Fruit fly (Drosophila melanogaster) whole organism, pupa: ENCODE data around the gene RasGAP1.
A peak's percentile ranks its signal among the peaks of the same experiment; 100 is the strongest.

Source experiments
- CG10348 ChIP-seq: fragments of 200-800 bp; sonication (Bioruptor generic); IDR thresholded peaks from 2 replicates; pipeline ENCODE4 v1.3.6; 2022; ENCODE audit warnings: missing biosample characterization, missing genetic modification characterization
- CG12605 ChIP-seq: fragments of 200-800 bp; sonication (Bioruptor generic); IDR thresholded peaks from 2 replicates; pipeline ENCODE4 v1.3.6; 2022; ENCODE audit warnings: missing biosample characterization, missing genetic modification characterization
- CG13204 ChIP-seq: fragments of 200-800 bp; sonication (Bioruptor generic); optimal IDR thresholded peaks from 2 replicates; lab custom pipeline; 2018; ENCODE audit warnings: missing biosample characterization, mild to moderate bottlenecking, missing genetic modification characterization, moderate library complexity
- CG14655 ChIP-seq: fragments of 200-800 bp; sonication (Bioruptor generic); optimal IDR thresholded peaks from 3 replicates; lab custom pipeline; 2017; ENCODE audit warnings: mild to moderate bottlenecking, missing biosample characterization, missing genetic modification reagents, missing genetic modification characterization
- CG15710 ChIP-seq: fragments of 200-800 bp; sonication (Bioruptor generic); optimal IDR thresholded peaks from 2 replicates; lab custom pipeline; 2018; ENCODE audit warnings: missing biosample characterization, mild to moderate bottlenecking, missing genetic modification characterization, moderate library complexity
- CG17806 ChIP-seq: fragments of 200-800 bp; sonication (Bioruptor generic); optimal IDR thresholded peaks from 2 replicates; lab custom pipeline; 2018; ENCODE audit warnings: missing biosample characterization, mild to moderate bottlenecking, missing genetic modification characterization, moderate library complexity
- CG32121 ChIP-seq: fragments of 200-800 bp; sonication (Bioruptor generic); IDR thresholded peaks from 2 replicates; pipeline ENCODE4 v1.3.6; 2022; ENCODE audit warnings: missing biosample characterization, missing genetic modification characterization
- CG34367 ChIP-seq: fragments of 200-800 bp; sonication (Bioruptor generic); optimal IDR thresholded peaks from 2 replicates; lab custom pipeline; 2018; ENCODE audit warnings: missing biosample characterization, mild to moderate bottlenecking, missing genetic modification characterization
- CG4496 ChIP-seq: fragments of 200-800 bp; sonication (Bioruptor generic); IDR thresholded peaks from 3 replicates; pipeline ENCODE4 v1.3.6; 2022; ENCODE audit warnings: missing biosample characterization, missing genetic modification characterization
- CG8159 ChIP-seq: fragments of 200-800 bp; sonication (Bioruptor generic); optimal IDR thresholded peaks from 3 replicates; lab custom pipeline; 2018; ENCODE audit warnings: missing biosample characterization, mild to moderate bottlenecking, missing genetic modification characterization, moderate library complexity
- CG8301 ChIP-seq: fragments of 200-800 bp; sonication (Bioruptor generic); optimal IDR thresholded peaks from 2 replicates; lab custom pipeline; 2018; ENCODE audit warnings: missing biosample characterization, mild to moderate bottlenecking, missing genetic modification characterization
- CG9948 ChIP-seq: fragments of 200-800 bp; sonication (Bioruptor generic); optimal IDR thresholded peaks from 2 replicates; lab custom pipeline; 2018; ENCODE audit warnings: missing biosample characterization, mild to moderate bottlenecking, missing genetic modification characterization, moderate library complexity
- D1 ChIP-seq: fragments of 200-800 bp; sonication (Bioruptor generic); optimal IDR thresholded peaks from 2 replicates; lab custom pipeline; 2018; ENCODE audit warnings: missing biosample characterization, mild to moderate bottlenecking, missing genetic modification characterization, moderate library complexity
- EcR ChIP-seq: fragments of 200-800 bp; sonication (Bioruptor generic); optimal IDR thresholded peaks from 3 replicates; lab custom pipeline; 2019; ENCODE audit warnings: missing biosample characterization, missing genetic modification characterization, mild to moderate bottlenecking, moderate library complexity, missing genetic modification reagents
- Ets98B ChIP-seq: fragments of 200-800 bp; sonication (Bioruptor generic); IDR thresholded peaks from 2 replicates; pipeline ENCODE4 v1.3.6; 2022; ENCODE audit warnings: missing biosample characterization, missing genetic modification characterization
- Pif1A ChIP-seq: fragments of 200-800 bp; sonication (Bioruptor generic); optimal IDR thresholded peaks from 3 replicates; lab custom pipeline; 2016; ENCODE audit warnings: missing biosample characterization, missing genetic modification characterization
- Pif1B ChIP-seq: fragments of 200-800 bp; sonication (Bioruptor generic); optimal IDR thresholded peaks from 3 replicates; lab custom pipeline; 2016; ENCODE audit warnings: missing biosample characterization, missing genetic modification characterization
- Snoo ChIP-seq: fragments of 200-800 bp; sonication (Bioruptor generic); optimal IDR thresholded peaks from 3 replicates; lab custom pipeline; 2017; ENCODE audit warnings: missing biosample characterization, mild to moderate bottlenecking, missing genetic modification characterization, inconsistent platforms
- fd96Ca ChIP-seq: fragments of 200-800 bp; sonication (Bioruptor generic); IDR thresholded peaks from 3 replicates; pipeline ENCODE4 v1.3.6; 2022; ENCODE audit warnings: missing biosample characterization, missing genetic modification characterization
- gl ChIP-seq: fragments of 200-800 bp; sonication (Bioruptor generic); optimal IDR thresholded peaks from 2 replicates; lab custom pipeline; 2018; ENCODE audit warnings: missing biosample characterization, mild to moderate bottlenecking, missing genetic modification characterization
- rn ChIP-seq: fragments of 200-800 bp; sonication (Bioruptor generic); IDR thresholded peaks from 2 replicates; pipeline ENCODE4 v1.3.6; 2022; ENCODE audit warnings: missing biosample characterization, missing genetic modification characterization

The RasGAP1 gene

DNA sequence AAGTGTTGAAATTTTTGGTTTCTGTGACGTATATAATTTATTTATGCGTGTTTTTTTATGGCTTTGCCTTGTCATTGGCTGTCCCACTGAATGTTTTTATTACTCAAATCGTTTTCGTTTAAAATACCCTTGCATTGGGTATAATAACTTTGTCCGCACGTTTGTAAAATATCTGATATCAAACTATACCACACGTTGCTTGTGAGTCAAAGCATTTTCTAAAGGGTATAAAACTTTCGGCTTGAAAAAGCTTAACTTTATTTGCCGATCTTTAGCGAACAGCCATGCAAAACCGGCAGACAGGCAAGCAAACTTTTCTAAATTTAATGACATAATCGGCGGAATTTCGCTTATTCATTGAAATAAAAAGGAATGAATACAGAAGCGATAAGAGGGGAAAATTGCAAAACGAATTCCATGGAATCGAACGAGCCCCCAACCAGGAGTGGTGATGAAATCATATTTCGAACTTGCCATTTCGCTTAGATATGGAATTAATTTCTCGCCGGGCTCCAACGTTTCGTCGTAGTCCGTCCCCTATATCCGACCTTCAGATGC is 7.6 kb downstream of the RasGAP1 start:
- TF ChIP-seq CG4496 (GFP tag; lab: Robert Waterston, UW): no peak
- TF ChIP-seq Pif1A (GFP tag; lab: Kevin White, UChicago): peak; percentile 1
- no peak for TF ChIP-seq CG15710
- no peak for TF ChIP-seq CG9948 (tag; lab: Kevin White, UChicago)
- no peak for TF ChIP-seq Ets98B (GFP tag; lab: Robert Waterston, UW)
- no peak for TF ChIP-seq gl (tag; lab: Kevin White, UChicago)
- TF ChIP-seq CG12605 (GFP tag; lab: Robert Waterston, UW): no peak
- TF ChIP-seq CG8301: no peak
- no peak for TF ChIP-seq EcR (GFP tag; lab: Kevin White, UChicago)
- no peak for TF ChIP-seq CG34367 (tag; lab: Kevin White, UChicago)
- TF ChIP-seq Pif1B (GFP tag; lab: Kevin White, UChicago): no peak
- TF ChIP-seq fd96Ca: 0 out of 3 replicates have a peak, but pooled peaks have one; percentile 25

DNA sequence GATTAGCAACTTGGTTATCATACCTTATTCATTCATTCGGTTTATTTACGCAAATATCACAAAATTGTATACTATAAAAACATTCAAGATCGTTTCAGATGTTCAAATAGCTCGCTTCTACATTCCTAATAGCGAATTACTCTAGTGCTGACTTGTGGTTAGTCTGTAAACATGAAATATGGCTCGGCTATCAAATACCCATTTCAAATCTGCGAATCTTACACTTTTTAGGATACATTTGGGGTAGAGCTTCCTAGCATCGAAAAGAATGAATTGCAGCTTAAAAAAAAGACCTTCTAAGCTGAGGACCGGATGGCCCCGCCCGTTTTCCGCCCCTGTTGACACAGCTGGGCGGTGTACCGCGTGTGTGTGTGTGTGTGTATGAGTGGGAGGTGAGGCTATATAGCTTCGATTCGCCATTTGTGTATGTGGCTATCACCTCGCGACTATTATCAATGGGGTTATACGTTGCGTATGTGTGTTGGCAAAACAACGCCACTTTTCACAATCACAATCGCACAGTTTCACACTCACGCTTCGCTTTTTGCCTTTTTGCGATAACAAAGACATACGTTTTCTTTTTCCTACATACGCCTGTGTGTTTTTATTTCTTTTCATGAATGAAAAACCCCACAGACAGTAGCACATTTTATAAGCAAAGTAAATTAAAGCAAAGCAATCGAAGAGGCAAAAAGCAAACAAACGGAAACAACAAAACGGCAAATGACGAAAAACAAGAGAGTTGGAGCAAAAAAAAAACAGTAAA is 8.3 kb downstream of the RasGAP1 start:
- TF ChIP-seq CG8159 (tag; lab: Kevin White, UChicago) (peak; percentile 26), CG8301 (peak; percentile 29), CG13204 (GFP tag; lab: Kevin White, UChicago) (peak; percentile 24), EcR (GFP tag; lab: Kevin White, UChicago) (peak; percentile 33), CG34367 (tag; lab: Kevin White, UChicago) (peak; percentile 28), rn (GFP tag; lab: Robert Waterston, UW) (no peak), gl (tag; lab: Kevin White, UChicago) (peak; percentile 44), CG4496 (GFP tag; lab: Robert Waterston, UW) (0 out of 3 replicates have a peak, but pooled peaks have one; percentile 25), fd96Ca (no peak)

DNA sequence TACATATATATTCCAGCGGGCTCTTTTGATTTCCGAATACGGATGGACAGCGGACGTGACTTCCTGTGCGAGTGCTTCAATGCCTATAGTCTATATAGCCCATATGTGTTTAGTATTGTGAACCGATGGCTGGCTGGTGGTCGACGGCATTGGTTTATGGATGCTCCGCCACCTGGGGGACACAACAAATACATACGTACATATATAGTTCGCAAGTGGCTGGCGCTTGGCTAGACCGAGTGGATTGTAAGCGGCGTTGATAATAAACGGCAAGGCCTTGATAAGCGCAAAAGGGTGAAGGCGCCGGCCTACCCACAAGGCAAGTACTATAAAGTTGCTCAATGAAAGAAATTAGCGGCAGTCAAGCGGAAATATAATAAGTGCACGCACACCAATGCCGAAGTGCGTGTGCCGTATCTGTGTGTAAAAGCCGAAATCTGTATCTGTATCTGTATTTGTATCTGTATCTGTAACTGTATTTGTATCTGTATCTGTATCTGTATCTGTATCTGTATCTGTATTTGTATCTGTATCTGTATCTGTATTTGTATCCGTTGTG is 9.0 kb downstream of the RasGAP1 start:
- TF ChIP-seq fd96Ca (no peak), EcR (GFP tag; lab: Kevin White, UChicago) (peak; percentile 26), Ets98B (GFP tag; lab: Robert Waterston, UW) (no peak), CG12605 (GFP tag; lab: Robert Waterston, UW) (no peak)

DNA sequence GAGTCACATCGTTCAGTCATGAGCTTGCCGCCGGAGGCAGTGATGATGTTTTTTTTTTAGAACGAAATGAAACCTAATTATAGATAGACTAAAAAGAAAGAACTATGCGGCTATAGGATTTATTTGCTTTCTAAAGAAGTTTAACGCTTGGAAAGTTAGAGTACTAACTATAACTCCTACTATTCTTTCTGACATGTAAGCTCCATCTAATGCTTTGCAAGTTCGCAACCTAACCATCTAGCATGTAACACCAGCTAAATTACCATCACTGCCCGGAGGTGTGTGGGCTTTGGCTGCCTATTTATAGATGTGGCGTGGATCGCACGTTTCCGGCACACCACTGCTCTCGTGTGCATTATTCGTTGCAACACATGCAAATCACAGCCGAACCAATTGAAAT is 13.0 kb downstream of the RasGAP1 start:
- TF ChIP-seq EcR (GFP tag; lab: Kevin White, UChicago) (no peak), CG12605 (GFP tag; lab: Robert Waterston, UW) (no peak), CG10348 (GFP tag; lab: Robert Waterston, UW) (no peak), gl (tag; lab: Kevin White, UChicago) (no peak), CG4496 (GFP tag; lab: Robert Waterston, UW) (no peak), CG15710 (no peak), Snoo (tag; lab: Kevin White, UChicago) (no peak), Ets98B (GFP tag; lab: Robert Waterston, UW) (no peak), CG9948 (tag; lab: Kevin White, UChicago) (no peak), Pif1B (GFP tag; lab: Kevin White, UChicago) (no peak), CG34367 (tag; lab: Kevin White, UChicago) (no peak)

DNA sequence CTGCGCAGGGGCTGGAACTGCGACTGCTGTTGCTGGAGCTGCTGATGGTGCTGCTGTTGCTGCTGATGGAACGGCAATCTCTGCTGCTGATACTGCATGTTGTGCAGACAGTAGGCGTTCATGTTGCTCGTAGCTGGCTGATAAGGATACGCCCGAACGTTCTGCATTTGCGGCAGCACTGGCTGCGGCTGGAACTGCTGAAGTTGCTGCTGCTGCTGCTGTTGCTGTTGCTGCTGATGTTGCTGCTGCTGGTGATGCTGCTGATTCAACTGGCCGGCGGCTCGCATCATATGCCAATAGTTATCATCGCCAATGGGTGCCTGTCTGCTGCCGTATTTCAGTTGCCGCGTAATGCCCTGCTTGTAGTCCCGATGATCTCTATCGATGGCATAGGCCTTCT is 14.4 kb downstream of the RasGAP1 start:
- no peak for TF ChIP-seq CG10348 (GFP tag; lab: Robert Waterston, UW)
- no peak for TF ChIP-seq CG4496 (GFP tag; lab: Robert Waterston, UW)
- no peak for TF ChIP-seq CG14655 (GFP tag; lab: Kevin White, UChicago)
- TF ChIP-seq gl (tag; lab: Kevin White, UChicago): no peak
- no peak for TF ChIP-seq Snoo (tag; lab: Kevin White, UChicago)
- no peak for TF ChIP-seq Pif1B (GFP tag; lab: Kevin White, UChicago)
- TF ChIP-seq CG15710: no peak
- TF ChIP-seq D1 (tag; lab: Kevin White, UChicago): no peak
- no peak for TF ChIP-seq CG32121 (GFP tag; lab: Robert Waterston, UW)
- TF ChIP-seq, all 21 proteins: peak for 0

DNA sequence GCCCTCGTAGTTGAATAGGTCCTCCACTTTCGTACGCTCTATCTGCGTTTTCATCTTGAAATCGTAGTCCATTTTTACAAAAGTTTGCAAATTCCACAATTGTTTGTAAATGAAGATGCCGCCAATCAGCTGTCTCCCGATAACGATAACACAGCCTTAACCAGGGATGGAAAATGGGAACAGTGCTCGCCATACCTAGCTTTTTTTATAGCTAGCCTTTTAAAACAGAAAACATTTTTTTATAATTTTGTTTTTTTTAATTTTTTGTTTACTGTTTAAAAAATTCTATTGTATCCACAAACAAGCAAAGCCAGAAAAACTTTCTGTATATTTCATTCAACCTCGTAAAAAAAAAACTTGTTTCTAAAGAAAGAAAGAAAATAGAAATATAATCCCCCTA is 16.6 kb downstream of the RasGAP1 start, which contains the start of gene Cdk8:
TSS of gene Cdk8 (minus strand) at position 137 of the 400 bp plus-strand sequence.
- TF ChIP-seq CG13204 (GFP tag; lab: Kevin White, UChicago): no peak
- no peak for TF ChIP-seq CG34367 (tag; lab: Kevin White, UChicago)
- no peak for TF ChIP-seq Snoo (tag; lab: Kevin White, UChicago)
- TF ChIP-seq CG9948 (tag; lab: Kevin White, UChicago): no peak
- TF ChIP-seq CG32121 (GFP tag; lab: Robert Waterston, UW): peak; percentile 38; the same call in 1 of the 2 replicates
- peak; percentile 5 for TF ChIP-seq CG15710
- TF ChIP-seq EcR (GFP tag; lab: Kevin White, UChicago): no peak
- peak; percentile 5 for TF ChIP-seq CG17806
- TF ChIP-seq CG10348 (GFP tag; lab: Robert Waterston, UW): no peak
- no peak for TF ChIP-seq CG8301
- peak; percentile 53 for TF ChIP-seq D1 (tag; lab: Kevin White, UChicago)
- no peak for TF ChIP-seq CG12605 (GFP tag; lab: Robert Waterston, UW)
- TF ChIP-seq, all 21 proteins: peak for 4
